Fruit fly (Drosophila melanogaster): ENCODE measurements around the gene CG33648.

DNA sequence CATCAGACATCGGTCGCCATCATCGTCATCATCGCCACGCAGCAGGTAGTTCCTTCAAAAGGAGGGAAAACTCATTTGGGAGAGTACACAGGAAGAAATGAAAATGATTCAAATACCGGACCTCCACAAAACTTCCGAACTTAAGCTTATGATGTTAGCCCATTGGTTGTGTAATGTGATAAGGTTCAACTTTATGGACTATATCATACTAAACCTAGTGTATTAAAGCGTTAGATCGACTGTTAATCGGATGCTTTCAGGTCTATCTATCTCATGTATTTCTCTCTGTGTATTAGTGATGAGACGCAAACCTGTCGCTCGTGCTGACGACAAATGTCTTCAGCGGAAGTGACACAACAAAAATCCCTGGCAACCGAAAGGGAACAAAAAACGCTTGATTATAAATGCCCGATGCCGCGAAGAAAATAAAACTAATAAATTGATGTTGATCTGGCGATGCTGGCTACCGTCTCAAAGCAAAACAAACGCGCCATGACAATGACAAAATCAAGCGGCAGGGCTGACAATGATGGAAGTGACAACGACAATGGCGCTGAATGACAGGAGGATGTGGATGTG, 11.2 kb upstream of the CG33648 start:
- peak; percentile 72 for TF ChIP-seq CG11723 (GFP tag; optimal IDR thresholded peaks at IDR 0.05)
- no peak for TF ChIP-seq CG13287 (GFP tag; IDR thresholded peaks at IDR 0.05; ENCODE audit: partially characterized antibody)
- peak; percentile 13 for TF ChIP-seq tup (GFP tag; optimal IDR thresholded peaks at IDR 0.05)
- peak; percentile 44 for TF ChIP-seq CG4707 (GFP tag; optimal IDR thresholded peaks at IDR 0.05)
- TF ChIP-seq CG32532 (GFP tag; IDR thresholded peaks at IDR 0.05), result no peak
- TF ChIP-seq nerfin-1 (tag; optimal IDR thresholded peaks at IDR 0.05), result peak; percentile 75
- TF ChIP-seq HHEX (GFP tag; optimal IDR thresholded peaks at IDR 0.05), result peak; percentile 57
- no peak for TF ChIP-seq exex (tag; optimal IDR thresholded peaks at IDR 0.05)
- no peak for TF ChIP-seq C15 (GFP tag; IDR thresholded peaks at IDR 0.05)
- no peak for TF ChIP-seq aop (GFP tag; IDR thresholded peaks at IDR 0.05)
- peak; percentile 20 for TF ChIP-seq sd (tag; optimal IDR thresholded peaks at IDR 0.05)

Data from whole organism, embryonic.